Worm (Caenorhabditis elegans): ENCODE measurements around the gene F29C4.4.

The F29C4.4 gene

ce11 chrIV:159864-160263 is 48.4 kb downstream of the F29C4.4 start, which contains the start of gene Y38C1AA.19:
TSS of gene Y38C1AA.19 (plus strand) at chrIV:160164.
- no peak for TF ChIP-seq mls-2 (tag; optimal IDR thresholded peaks at IDR 0.05)
- TF ChIP-seq mab-5 (tag; optimal IDR thresholded peaks at IDR 0.05) = no peak

All from whole organism, mixed stage, embryonic.